Worm (Caenorhabditis elegans): Measurements from ENCODE around the gene str-4.

ce11 chrV:13345867-13346328, 6.4 kb upstream of the str-4 start, which contains the start of gene twk-43:
- TF ChIP-seq pha-4 (tag; optimal IDR thresholded peaks at IDR 0.05) (no peak), nhr-28 (tag; optimal IDR thresholded peaks at IDR 0.05) (no peak), nhr-2 (tag; optimal IDR thresholded peaks at IDR 0.05) (no peak), ces-1 (GFP tag; optimal IDR thresholded peaks at IDR 0.05) (no peak), drap-1 (GFP tag; optimal IDR thresholded peaks at IDR 0.05) (no peak), elt-3 (tag; optimal IDR thresholded peaks at IDR 0.05) (no peak), blmp-1 (tag; optimal IDR thresholded peaks at IDR 0.05) (no peak), unc-62 (GFP tag; optimal IDR thresholded peaks at IDR 0.05) (peak; percentile 82), lin-13 (tag; optimal IDR thresholded peaks at IDR 0.05) (no peak), nhr-12 (tag; optimal IDR thresholded peaks at IDR 0.05) (no peak), lin-32 (GFP tag; optimal IDR thresholded peaks at IDR 0.05) (no peak), mep-1 (tag; optimal IDR thresholded peaks at IDR 0.05) (no peak)
